Worm (Caenorhabditis elegans) whole organism, mixed stage, embryonic: ENCODE results near the gene jmjd-3.1.

Experiments
- ceh-83 ChIP-seq: fragments of 200-800 bp; sonication (Bioruptor generic); optimal IDR thresholded peaks from 2 replicates; lab custom pipeline; 2018; ENCODE audit warnings: mild to moderate bottlenecking, missing genetic modification characterization, missing compliant biosample characterization
- elt-1 ChIP-seq: sonication (generic microtip); optimal IDR thresholded peaks from 2 replicates; lab custom pipeline; 2017; ENCODE audit warnings: missing genetic modification characterization, mild to moderate bottlenecking, missing compliant biosample characterization, antibody characterized with exemption, moderate library complexity, borderline replicate concordance; ENCODE audit not compliant: insufficient read depth
- lin-32 ChIP-seq: fragments of 200-800 bp; sonication (Bioruptor generic); optimal IDR thresholded peaks from 2 replicates; lab custom pipeline; 2018; ENCODE audit warnings: mild to moderate bottlenecking, missing genetic modification characterization, missing compliant biosample characterization
- nhr-12 ChIP-seq: fragments of 150-350 bp; optimal IDR thresholded peaks from 2 replicates; lab custom pipeline; 2014; ENCODE audit warnings: missing biosample characterization, missing genetic modification characterization
- nhr-76 ChIP-seq: sonication (generic microtip); optimal IDR thresholded peaks from 2 replicates; lab custom pipeline; 2017; ENCODE audit warnings: missing biosample characterization, missing genetic modification characterization
- snpc-4 ChIP-seq: fragments of 150-350 bp; optimal IDR thresholded peaks from 2 replicates; lab custom pipeline; 2014; ENCODE audit warnings: missing biosample characterization, missing genetic modification characterization
- tbx-8 ChIP-seq: fragments of 200-800 bp; sonication (Bioruptor generic); optimal IDR thresholded peaks from 2 replicates; lab custom pipeline; 2018; ENCODE audit warnings: mild to moderate bottlenecking, missing genetic modification characterization, moderate library complexity, missing compliant biosample characterization
- unc-62 ChIP-seq: fragments of 150-350 bp; optimal IDR thresholded peaks from 2 replicates; lab custom pipeline; 2014; ENCODE audit warnings: missing biosample characterization, missing genetic modification reagents, missing genetic modification characterization
- ztf-11 ChIP-seq: fragments of 150-350 bp; optimal IDR thresholded peaks from 2 replicates; lab custom pipeline; 2014; ENCODE audit warnings: missing biosample characterization, missing genetic modification characterization

DNA sequence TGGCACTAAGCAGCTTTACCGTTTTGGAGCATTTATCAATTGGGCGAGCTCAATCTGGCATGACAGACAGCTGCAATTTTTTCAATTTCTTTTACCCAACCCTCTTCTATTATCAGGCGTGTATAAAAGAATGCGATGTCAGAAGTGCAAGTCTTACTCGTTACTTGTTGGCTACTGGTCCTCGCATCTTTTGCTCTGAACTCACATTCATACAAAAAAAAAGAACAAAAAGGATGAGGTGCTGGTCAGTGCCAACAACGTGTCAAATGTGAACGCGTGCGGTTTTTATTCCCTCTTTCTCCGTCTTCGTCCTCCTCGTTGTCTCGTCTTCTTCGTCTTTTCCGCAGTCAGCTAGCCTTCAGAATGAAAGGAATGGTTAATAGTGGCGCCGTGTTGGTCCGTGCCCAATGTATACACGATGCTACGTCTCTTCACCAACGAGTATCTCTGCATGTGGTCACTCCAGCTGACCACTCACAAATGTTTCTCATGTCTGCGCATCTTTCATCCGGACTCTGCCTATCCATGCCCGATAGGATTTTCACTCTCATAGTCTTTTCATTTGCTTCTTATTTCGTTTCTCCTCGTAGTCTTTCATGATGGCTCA is 4.9 kb upstream of the jmjd-3.1 start:
- TF ChIP-seq lin-32 (GFP tag; lab: Kevin White, UChicago), result no peak
- no peak for TF ChIP-seq nhr-76
- TF ChIP-seq unc-62, result peak; percentile 65
- no peak for TF ChIP-seq nhr-12 (tag; lab: Kevin White, UChicago)
- TF ChIP-seq ztf-11, result no peak
- TF ChIP-seq tbx-8 (GFP tag; lab: Kevin White, UChicago), result no peak
- no peak for TF ChIP-seq snpc-4
- no peak for TF ChIP-seq elt-1 (tag; lab: Kevin White, UChicago)
- no peak for TF ChIP-seq ceh-83 (GFP tag; lab: Kevin White, UChicago)
